Fruit fly (Drosophila melanogaster): ENCODE results near the gene bru1.

- TF ChIP-seq CG8944 (GFP tag; optimal IDR thresholded peaks at IDR 0.05) (no peak), Mrtf (GFP tag; IDR thresholded peaks at IDR 0.05) (no peak), gcm2 (GFP tag; optimal IDR thresholded peaks at IDR 0.05) (no peak)
These were observed 10.9 kb upstream of the bru1 start, which contains the start of gene ZnT33D for dm6 chr2L:12163941-12164340.

All from whole organism, embryonic.